Worm (Caenorhabditis elegans) whole organism, L4 larva: ENCODE data around the gene C15H7.3.
A peak's percentile ranks its signal among the peaks of the same experiment; 100 is the strongest.

Source experiments
- F26F4.8 ChIP-seq: fragments of 200-800 bp; sonication (Bioruptor generic); conservative IDR thresholded peaks from 2 replicates; pipeline ENCODE4 v1.3.6; 2022; ENCODE audit warnings: missing genetic modification characterization, missing compliant biosample characterization
- F44E2.7 ChIP-seq: fragments of 200-800 bp; sonication (Bioruptor generic); IDR thresholded peaks from 2 replicates; pipeline ENCODE4 v2.1.2; 2022; ENCODE audit warnings: missing genetic modification characterization, missing compliant biosample characterization
- F49E8.2 ChIP-seq: sonication (generic microtip); optimal IDR thresholded peaks from 2 replicates; lab custom pipeline; 2016; ENCODE audit warnings: missing compliant biosample characterization, mild to moderate bottlenecking, missing genetic modification characterization, borderline replicate concordance
- R02D3.7 ChIP-seq: fragments of 150-350 bp; sonication (generic microtip); optimal IDR thresholded peaks from 3 replicates; lab custom pipeline; 2014; ENCODE audit warnings: missing biosample characterization, missing genetic modification characterization
- aha-1 ChIP-seq: fragments of 150-350 bp; peaks from one replicate; lab custom pipeline; 2014; ENCODE audit warnings: missing biosample characterization, missing genetic modification characterization
- ceh-28 ChIP-seq: fragments of 150-350 bp; optimal IDR thresholded peaks from 2 replicates; lab custom pipeline; 2014; ENCODE audit warnings: missing biosample characterization, missing genetic modification reagents, missing genetic modification characterization
- ctbp-1 ChIP-seq: fragments of 200-800 bp; sonication (Bioruptor generic); IDR thresholded peaks from 2 replicates; pipeline ENCODE4 v1.3.6; 2022; ENCODE audit warnings: missing genetic modification reagents, missing genetic modification characterization, missing compliant biosample characterization
- dmd-6 ChIP-seq: fragments of 200-800 bp; sonication (Bioruptor generic); IDR thresholded peaks from 2 replicates; pipeline ENCODE4 v1.3.6; 2022; ENCODE audit warnings: missing genetic modification reagents, missing genetic modification characterization, missing compliant biosample characterization
- duxl-1 ChIP-seq: sonication (generic microtip); optimal IDR thresholded peaks from 2 replicates; lab custom pipeline; 2016; ENCODE audit warnings: mild to moderate bottlenecking, missing genetic modification characterization, moderate library complexity, missing compliant biosample characterization; ENCODE audit not compliant: poor library complexity
- dve-1 ChIP-seq: sonication (generic microtip); optimal IDR thresholded peaks from 2 replicates; lab custom pipeline; 2017; ENCODE audit warnings: antibody characterized with exemption, mild to moderate bottlenecking, missing genetic modification characterization, missing compliant biosample characterization; ENCODE audit not compliant: insufficient read depth
- egl-27 ChIP-seq: sonication (generic microtip); optimal IDR thresholded peaks from 3 replicates; lab custom pipeline; 2017; ENCODE audit warnings: missing biosample characterization, missing genetic modification reagents, missing genetic modification characterization
- fos-1 ChIP-seq: fragments of 150-350 bp; optimal IDR thresholded peaks from 2 replicates; lab custom pipeline; 2014; ENCODE audit warnings: missing biosample characterization, missing genetic modification characterization
- hif-1 ChIP-seq, 2 experiments: sonication (generic microtip); optimal IDR thresholded peaks; 2 replicates each; lab custom pipeline; 2016 to 2017; ENCODE audit warnings: missing compliant biosample characterization in 2 of 2, missing genetic modification characterization in 2 of 2, missing genetic modification reagents in 2 of 2, missing genotype in 2 of 2, mild to moderate bottlenecking in 1 of 2
- hlh-11 ChIP-seq: fragments of 200-800 bp; sonication (Bioruptor generic); optimal IDR thresholded peaks from 2 replicates; lab custom pipeline; 2018; ENCODE audit warnings: mild to moderate bottlenecking, missing genetic modification characterization, missing compliant biosample characterization
- hlh-30 ChIP-seq: sonication (generic microtip); optimal IDR thresholded peaks from 2 replicates; lab custom pipeline; 2017; ENCODE audit warnings: antibody characterized with exemption, mild to moderate bottlenecking, missing genetic modification characterization, missing compliant biosample characterization; ENCODE audit not compliant: insufficient read depth
- hmg-1.1 ChIP-seq: fragments of 200-800 bp; sonication (Bioruptor generic); IDR thresholded peaks from 2 replicates; pipeline ENCODE4 v1.3.6; 2022; ENCODE audit warnings: missing genetic modification reagents, missing genetic modification characterization, missing compliant biosample characterization
- lin-13 ChIP-seq: fragments of 150-350 bp; optimal IDR thresholded peaks from 2 replicates; lab custom pipeline; 2014; ENCODE audit warnings: missing biosample characterization, missing genetic modification reagents, missing genetic modification characterization
- lin-15B ChIP-seq: fragments of 150-350 bp; sonication (generic microtip); optimal IDR thresholded peaks from 3 replicates; lab custom pipeline; 2014; ENCODE audit warnings: missing biosample characterization, missing genetic modification characterization
- lsy-2 ChIP-seq, 2 experiments: fragments of 150-350 bp in 1 of 2; sonication (generic microtip) in 1 of 2; optimal IDR thresholded peaks; 2 replicates each; lab custom pipeline; 2014 to 2017; ENCODE audit warnings: missing biosample characterization in 2 of 2, missing genetic modification characterization in 2 of 2
- mdl-1 ChIP-seq, 2 experiments: fragments of 150-350 bp in 1 of 2; sonication (generic microtip) in 1 of 2; optimal IDR thresholded peaks; 2 replicates each; lab custom pipeline; 2014 to 2017; ENCODE audit warnings: missing biosample characterization in 2 of 2, missing genetic modification characterization in 2 of 2
- mep-1 ChIP-seq: fragments of 150-350 bp; sonication (generic microtip); optimal IDR thresholded peaks from 3 replicates; lab custom pipeline; 2014; ENCODE audit warnings: missing biosample characterization, missing genetic modification characterization
- mes-2 ChIP-seq: sonication (generic microtip); optimal IDR thresholded peaks from 2 replicates; lab custom pipeline; 2016; ENCODE audit warnings: missing genotype, mild to moderate bottlenecking, missing genetic modification characterization, missing compliant biosample characterization; ENCODE audit not compliant: poor library complexity, severe bottlenecking
- mxl-3 ChIP-seq: fragments of 200-800 bp; sonication (Bioruptor generic); optimal IDR thresholded peaks from 2 replicates; lab custom pipeline; 2018; ENCODE audit warnings: mild to moderate bottlenecking, missing genetic modification characterization, missing compliant biosample characterization
- nhr-11 ChIP-seq: fragments of 150-350 bp; optimal IDR thresholded peaks from 2 replicates; lab custom pipeline; 2014; ENCODE audit warnings: missing biosample characterization, missing genetic modification characterization
- nhr-28 ChIP-seq: fragments of 150-350 bp; optimal IDR thresholded peaks from 2 replicates; lab custom pipeline; 2014; ENCODE audit warnings: missing biosample characterization, missing genetic modification characterization
- rbr-2 ChIP-seq: sonication (generic microtip); optimal IDR thresholded peaks from 2 replicates; lab custom pipeline; 2016; ENCODE audit warnings: missing genotype, missing genetic modification characterization, missing compliant biosample characterization
- sdz-12 ChIP-seq: fragments of 200-800 bp; sonication (Bioruptor generic); optimal IDR thresholded peaks from 2 replicates; lab custom pipeline; 2018; ENCODE audit warnings: mild to moderate bottlenecking, missing genetic modification characterization, missing compliant biosample characterization
- set-16 ChIP-seq: fragments of 200-800 bp; sonication (Bioruptor generic); IDR thresholded peaks from 2 replicates; pipeline ENCODE4 v1.3.6; 2022; ENCODE audit warnings: missing genetic modification reagents, missing genetic modification characterization, missing compliant biosample characterization
- spr-1 ChIP-seq: sonication (generic microtip); optimal IDR thresholded peaks from 2 replicates; lab custom pipeline; 2016; ENCODE audit warnings: mild to moderate bottlenecking, missing genetic modification characterization, missing compliant biosample characterization
- tag-97 ChIP-seq: fragments of 200-800 bp; sonication (Bioruptor generic); IDR thresholded peaks from 2 replicates; pipeline ENCODE4 v1.3.6; 2022; ENCODE audit warnings: missing genetic modification characterization, missing compliant biosample characterization
- tra-1 ChIP-seq: fragments of 200-800 bp; sonication (Bioruptor generic); IDR thresholded peaks from 2 replicates; pipeline ENCODE4 v1.3.6; 2022; ENCODE audit warnings: missing genetic modification reagents, missing genetic modification characterization, missing compliant biosample characterization
- unc-62 ChIP-seq, 3 experiments: fragments of 150-350 bp in 1 of 3; sonication (generic microtip); optimal IDR thresholded peaks in 2 of 3; peaks in 1 of 3; 1 replicate in 1 of 3; 2 replicates in 2 of 3; lab custom pipeline; 2014 to 2017; ENCODE audit warnings: missing biosample characterization in 3 of 3, missing genetic modification characterization in 3 of 3, missing genetic modification reagents in 3 of 3, missing genotype in 1 of 3
- zag-1 ChIP-seq: fragments of 150-350 bp; optimal IDR thresholded peaks from 2 replicates; lab custom pipeline; 2014; ENCODE audit warnings: missing biosample characterization, missing genetic modification characterization
- zfp-3 ChIP-seq: fragments of 200-800 bp; sonication (Bioruptor generic); conservative IDR thresholded peaks from 2 replicates; pipeline ENCODE4 v1.3.6; 2022; ENCODE audit warnings: missing genetic modification reagents, missing genetic modification characterization, missing compliant biosample characterization
- zip-11 ChIP-seq: fragments of 200-800 bp; sonication (Bioruptor generic); IDR thresholded peaks from 2 replicates; pipeline ENCODE4 v1.3.6; 2022; ENCODE audit warnings: missing genetic modification characterization, missing compliant biosample characterization
- ztf-7 ChIP-seq: fragments of 150-350 bp; optimal IDR thresholded peaks from 2 replicates; lab custom pipeline; 2014; ENCODE audit warnings: missing biosample characterization, missing genetic modification characterization

C15H7.3 gene

DNA sequence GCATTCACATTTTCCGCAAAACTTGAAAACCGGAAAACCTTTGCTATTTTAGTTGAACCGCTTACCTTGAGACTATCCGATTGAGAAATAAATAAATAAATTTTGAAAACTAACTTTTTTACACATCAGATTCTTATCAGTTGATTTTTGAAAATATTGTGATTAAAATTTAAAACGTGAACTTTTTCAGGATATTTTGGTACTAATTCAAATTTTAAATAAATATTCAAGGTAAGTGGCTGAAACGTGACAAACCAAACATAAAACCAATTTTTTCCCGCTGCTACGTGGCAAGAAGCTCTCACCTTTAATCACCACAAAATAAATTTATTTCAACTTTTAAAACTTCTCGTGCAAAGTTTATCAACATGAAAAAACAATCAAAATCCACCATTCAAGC is at the start of gene C15H7.3:
Gene C15H7.3, minus strand, starts transcription at position 101 of the 400 bp plus-strand sequence.
- no peak for TF ChIP-seq spr-1 (tag; lab: Kevin White, UChicago)
- TF ChIP-seq egl-27 (tag; lab: Kevin White, UChicago) = no peak
- no peak for TF ChIP-seq lin-15B (tag; lab: Kevin White, UChicago)
- no peak for TF ChIP-seq lsy-2 (tag; optimal IDR thresholded peaks at IDR 0.05; lab: Kevin White, UChicago)
- TF ChIP-seq, all 104 proteins: peak for 0

DNA sequence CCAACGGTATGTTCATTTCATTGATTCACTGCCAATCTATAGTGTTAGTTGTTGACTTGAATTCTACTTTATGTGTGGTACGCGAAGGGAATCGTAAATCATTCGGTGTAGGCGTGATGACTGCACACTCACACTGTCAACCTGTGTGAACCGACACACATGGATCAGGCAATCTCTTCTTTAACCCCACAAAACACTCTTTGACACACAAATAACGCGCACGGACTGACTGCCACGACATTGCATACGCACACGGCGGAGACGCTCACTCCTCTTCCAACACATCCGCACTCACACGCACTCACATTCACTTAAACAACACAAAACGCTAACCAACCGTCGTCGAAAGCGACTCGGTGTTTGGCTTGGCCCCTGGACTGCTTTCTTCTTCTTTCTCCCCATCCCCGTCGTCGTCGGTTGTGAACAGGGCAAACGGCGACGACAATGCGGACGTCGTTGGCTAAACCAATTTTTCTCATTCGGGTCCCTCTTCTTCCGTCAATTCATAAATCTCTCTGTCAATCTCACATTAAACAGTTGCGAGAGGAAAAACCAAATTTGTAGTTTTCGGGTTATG is 48.4 kb upstream of the C15H7.3 start:
- TF ChIP-seq nhr-28 (tag; lab: Kevin White, UChicago) (peak; percentile 65), aha-1 (tag; lab: Kevin White, UChicago) (peak; percentile 97), hlh-11 (peak; percentile 8), mxl-3 (GFP tag; lab: Kevin White, UChicago) (peak; percentile 27), fos-1 (no peak)

DNA sequence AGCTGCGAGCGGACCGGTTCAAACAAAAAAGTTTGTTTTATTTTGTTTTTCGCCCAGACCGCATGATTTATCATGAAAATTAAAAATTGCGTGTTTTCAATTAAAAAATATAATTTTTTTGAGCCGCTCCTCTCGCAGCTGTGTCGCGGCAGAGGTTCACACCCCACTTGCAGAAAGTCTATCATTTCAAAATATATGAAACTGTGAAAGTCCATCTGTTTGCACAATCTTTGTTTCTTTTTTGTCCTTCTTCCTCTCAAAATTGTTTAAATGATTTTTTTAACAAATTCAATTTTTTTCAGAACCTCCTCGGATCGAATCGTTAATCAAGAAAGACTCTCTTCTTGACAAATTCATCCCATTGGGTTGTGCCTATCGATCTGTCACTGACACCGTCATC is 47.8 kb upstream of the C15H7.3 start, which contains the start of gene tlk-1:
Gene tlk-1, plus strand, starts transcription at position 301 of the 400 bp plus-strand sequence.
- no peak for TF ChIP-seq ztf-7 (tag; lab: Kevin White, UChicago)
- 0 out of 2 replicates have a peak, but pooled peaks have one; percentile 5 for TF ChIP-seq set-16

DNA sequence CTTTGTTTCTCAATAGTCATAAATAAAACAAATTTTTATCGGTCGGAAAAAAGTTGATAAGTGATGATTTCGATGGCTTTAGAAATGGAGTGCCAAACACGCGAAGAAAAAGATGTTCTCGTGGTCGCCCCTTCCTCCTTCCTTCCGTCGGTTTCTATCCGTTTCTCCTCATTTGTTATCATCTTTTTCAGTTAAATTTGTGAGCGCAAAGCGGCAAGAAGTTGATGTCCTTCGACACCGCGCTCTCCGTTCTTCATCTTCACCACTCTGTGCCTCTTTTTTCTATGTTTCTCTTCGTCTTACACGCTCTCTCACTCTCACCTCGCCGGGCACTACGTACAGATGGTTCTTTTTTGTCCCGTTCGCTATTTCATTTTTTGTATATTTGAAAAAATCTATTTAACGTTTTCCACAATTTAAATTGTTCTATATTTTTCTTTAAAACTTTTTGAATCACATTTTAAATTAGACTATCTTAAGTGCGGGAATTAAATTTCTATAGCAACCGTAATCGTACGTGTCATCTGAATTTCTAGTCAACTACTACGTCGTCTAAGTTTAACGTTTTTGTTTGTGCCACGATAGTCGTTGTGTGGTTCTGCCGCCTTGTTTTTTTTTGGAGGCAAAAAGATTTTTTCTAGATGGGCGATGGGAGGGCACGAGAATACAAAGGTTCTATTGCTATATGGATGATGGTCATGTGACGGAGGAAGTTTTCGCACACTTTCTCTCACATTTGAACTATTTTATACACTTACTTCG is 47.0 kb upstream of the C15H7.3 start:
- TF ChIP-seq duxl-1 (tag; lab: Kevin White, UChicago) (no peak), dve-1 (peak; percentile 40), F44E2.7 (GFP tag; lab: Robert Waterston, UW) (no peak), F26F4.8 (GFP tag; lab: Robert Waterston, UW) (no peak), F49E8.2 (no peak), mep-1 (tag; lab: Kevin White, UChicago) (peak; percentile 34), ctbp-1 (GFP tag; lab: Robert Waterston, UW) (peak; percentile 71), fos-1 (no peak), zip-11 (no peak), lin-13 (GFP tag; lab: Kevin White, UChicago) (no peak), mxl-3 (GFP tag; lab: Kevin White, UChicago) (peak; percentile 77), hlh-11 (peak; percentile 58), lin-15B (tag; lab: Kevin White, UChicago) (no peak), hif-1 (tag; optimal IDR thresholded peaks at IDR 0.05; lab: Kevin White, UChicago) (no peak), zfp-3 (no peak), aha-1 (tag; lab: Kevin White, UChicago) (peak; percentile 80), unc-62 (GFP tag; optimal IDR thresholded peaks at IDR 0.05 in 1 of 2; lab: Kevin White, UChicago) (peak in 1 of 2 experiments; percentile 84), unc-62 (tag; optimal IDR thresholded peaks at IDR 0.05; lab: Kevin White, UChicago) (no peak), hlh-30 (tag; lab: Kevin White, UChicago) (peak; percentile 65), sdz-12 (GFP tag; lab: Kevin White, UChicago) (no peak), nhr-11 (tag; lab: Kevin White, UChicago) (peak; percentile 5), tra-1 (GFP tag; lab: Robert Waterston, UW) (0 out of 2 replicates have a peak, but pooled peaks have one; percentile 40), mdl-1 (tag; optimal IDR thresholded peaks at IDR 0.05; lab: Kevin White, UChicago) (peak; percentile 17 to 78), dmd-6 (GFP tag; lab: Robert Waterston, UW) (peak; percentile 37), ceh-28 (tag; lab: Kevin White, UChicago) (no peak), R02D3.7 (tag; lab: Kevin White, UChicago) (no peak), hmg-1.1 (peak; percentile 57), zag-1 (tag; lab: Kevin White, UChicago) (no peak), lsy-2 (tag; optimal IDR thresholded peaks at IDR 0.05; lab: Kevin White, UChicago) (peak in 1 of 2 experiments; percentile 38), tag-97 (GFP tag; lab: Robert Waterston, UW) (no peak), mes-2 (tag; lab: Kevin White, UChicago) (peak; percentile 41), nhr-28 (tag; lab: Kevin White, UChicago) (peak; percentile 52), rbr-2 (tag; lab: Kevin White, UChicago) (peak; percentile 35)
